Fruit fly (Drosophila melanogaster): ENCODE measurements around the gene Prosbeta7.

Prosbeta7 gene

DNA sequence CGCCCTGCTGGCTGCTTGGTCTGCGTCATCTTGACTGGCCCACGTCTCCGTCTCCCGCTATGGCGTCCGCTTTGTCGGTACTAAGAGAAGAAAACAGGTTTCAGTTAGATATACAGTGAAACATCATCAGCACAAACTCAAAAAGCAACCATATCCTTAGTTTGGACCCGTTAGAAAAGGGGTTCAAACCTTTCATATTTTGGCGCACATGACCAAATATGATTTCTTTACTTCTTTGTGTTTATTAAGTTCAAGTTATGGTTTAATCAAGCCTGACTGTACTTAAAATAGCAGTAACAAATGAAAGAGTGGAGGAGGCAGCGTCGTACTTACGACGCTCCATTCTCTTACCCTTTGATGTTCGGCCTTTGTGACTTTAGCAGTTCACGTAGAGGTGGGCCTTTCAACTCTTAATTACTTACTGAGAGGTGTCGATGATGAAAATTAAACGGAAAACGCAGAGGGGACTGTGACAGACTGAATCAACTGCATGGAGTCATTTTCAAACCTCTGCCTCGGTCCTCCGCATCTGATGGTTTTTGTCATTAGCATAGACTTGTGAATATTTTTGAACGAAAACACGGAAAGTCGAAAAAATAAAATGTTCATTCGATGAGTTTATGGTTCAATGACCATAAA is 3.6 kb upstream of the Prosbeta7 start (continued):
- TF ChIP-seq lov (optimal IDR thresholded peaks at IDR 0.05) (no peak), lov (GFP tag; IDR thresholded peaks at IDR 0.05) (no peak), mam (GFP tag; optimal IDR thresholded peaks at IDR 0.05) (peak; percentile 90), CG12744 (GFP tag; optimal IDR thresholded peaks at IDR 0.05) (peak; percentile 61), CG2199 (GFP tag; IDR thresholded peaks at IDR 0.05) (0 out of 3 replicates have a peak, but pooled peaks have one; percentile 60), D19A (tag; optimal IDR thresholded peaks at IDR 0.05) (peak; percentile 66), CHES-1-like (GFP tag; optimal IDR thresholded peaks at IDR 0.05) (peak; percentile 67), CTCF (GFP tag; optimal IDR thresholded peaks at IDR 0.05) (no peak), B-H1 (GFP tag; IDR thresholded peaks at IDR 0.05) (peak; percentile 83; the same call in 2 of the 3 replicates), CG12299 (tag; optimal IDR thresholded peaks at IDR 0.05) (peak; percentile 59), CG8388 (GFP tag; optimal IDR thresholded peaks at IDR 0.05) (peak; percentile 68), MTF-1 (GFP tag; optimal IDR thresholded peaks at IDR 0.05; ENCODE audit: borderline replicate concordance) (peak; percentile 68), klu (GFP tag; IDR thresholded peaks at IDR 0.05) (peak; percentile 71), Dek (tag; optimal IDR thresholded peaks at IDR 0.05) (peak; percentile 79), CG12659 (GFP tag; optimal IDR thresholded peaks at IDR 0.05) (peak; percentile 75), CG12155 (GFP tag; optimal IDR thresholded peaks at IDR 0.05) (peak; percentile 84), gcm (GFP tag; optimal IDR thresholded peaks at IDR 0.05) (peak; percentile 56), CG31365 (tag; optimal IDR thresholded peaks at IDR 0.05) (peak; percentile 61), p53 (GFP tag; optimal IDR thresholded peaks at IDR 0.05) (peak; percentile 35), ab (GFP tag; optimal IDR thresholded peaks at IDR 0.05) (peak; percentile 61), CG6175 (GFP tag; IDR thresholded peaks at IDR 0.05) (0 out of 3 replicates have a peak, but pooled peaks have one; percentile 68), CG4730 (GFP tag; IDR thresholded peaks at IDR 0.05) (peak; percentile 75), CG17912 (GFP tag; optimal IDR thresholded peaks at IDR 0.05) (no peak), nerfin-2 (GFP tag; IDR thresholded peaks at IDR 0.05; ENCODE audit: partially characterized antibody) (no peak), disco-r (GFP tag; optimal IDR thresholded peaks at IDR 0.05) (peak; percentile 47), Rfx (GFP tag; IDR thresholded peaks at IDR 0.05) (peak; percentile 93), Opbp (GFP tag; IDR thresholded peaks at IDR 0.05; ENCODE audit: partially characterized antibody) (no peak), CG4707 (GFP tag; optimal IDR thresholded peaks at IDR 0.05) (peak; percentile 40), ssp (GFP tag; IDR thresholded peaks at IDR 0.05) (peak; percentile 65), dati (GFP tag; IDR thresholded peaks at IDR 0.05) (peak; percentile 39; the same call in 1 of the 2 replicates), nom (GFP tag; optimal IDR thresholded peaks at IDR 0.05) (peak; percentile 54), CG15696 (tag; optimal IDR thresholded peaks at IDR 0.05) (peak; percentile 35), crp (GFP tag; optimal IDR thresholded peaks at IDR 0.05) (peak in 1 of 2 experiments; percentile 27), Sry-δ (GFP tag; optimal IDR thresholded peaks at IDR 0.05) (peak; percentile 42), Pdp1 (GFP tag; optimal IDR thresholded peaks at IDR 0.05) (peak; percentile 80 to 87), pros (GFP tag; optimal IDR thresholded peaks at IDR 0.05) (no peak), tna (GFP tag; IDR thresholded peaks at IDR 0.05; ENCODE audit: partially characterized antibody) (no peak), CG6689 (GFP tag; IDR thresholded peaks at IDR 0.05) (peak; percentile 87), Hr39 (optimal IDR thresholded peaks at IDR 0.05) (no peak), CG2889 (GFP tag; IDR thresholded peaks at IDR 0.05) (peak; percentile 86), grn (GFP tag; optimal IDR thresholded peaks at IDR 0.05) (no peak), ham (GFP tag; IDR thresholded peaks at IDR 0.05) (no peak), CG18262 (tag; optimal IDR thresholded peaks at IDR 0.05) (peak; percentile 81), CG10462 (GFP tag; optimal IDR thresholded peaks at IDR 0.05) (peak; percentile 60), CG7987 (GFP tag; optimal IDR thresholded peaks at IDR 0.05) (peak; percentile 70), sna (GFP tag; IDR thresholded peaks at IDR 0.05; ENCODE audit: partially characterized antibody) (no peak), CG32772 (GFP tag; IDR thresholded peaks at IDR 0.05) (peak; percentile 79), CG15601 (tag; optimal IDR thresholded peaks at IDR 0.05) (peak; percentile 67), cwo (GFP tag; optimal IDR thresholded peaks at IDR 0.05) (peak; percentile 82), cato (GFP tag; optimal IDR thresholded peaks at IDR 0.05; ENCODE audit: borderline replicate concordance) (peak; percentile 46)
